Fruit fly (Drosophila melanogaster) whole organism: ENCODE measurements around the gene CG10343.

Experiments
- EcR ChIP-seq, 2 experiments: fragments of >200 bp; optimal IDR thresholded peaks; 2 replicates each; lab custom pipeline; 2017; ENCODE audit warnings: missing biosample characterization in 2 of 2, missing genetic modification characterization in 2 of 2, missing genetic modification reagents in 2 of 2
- psq ChIP-seq: fragments of >200 bp; optimal IDR thresholded peaks from 2 replicates; lab custom pipeline; 2017
- usp ChIP-seq: fragments of >200 bp; optimal IDR thresholded peaks from 2 replicates; lab custom pipeline; 2017; ENCODE audit warnings: missing biosample characterization, missing genetic modification characterization, mixed read lengths

DNA sequence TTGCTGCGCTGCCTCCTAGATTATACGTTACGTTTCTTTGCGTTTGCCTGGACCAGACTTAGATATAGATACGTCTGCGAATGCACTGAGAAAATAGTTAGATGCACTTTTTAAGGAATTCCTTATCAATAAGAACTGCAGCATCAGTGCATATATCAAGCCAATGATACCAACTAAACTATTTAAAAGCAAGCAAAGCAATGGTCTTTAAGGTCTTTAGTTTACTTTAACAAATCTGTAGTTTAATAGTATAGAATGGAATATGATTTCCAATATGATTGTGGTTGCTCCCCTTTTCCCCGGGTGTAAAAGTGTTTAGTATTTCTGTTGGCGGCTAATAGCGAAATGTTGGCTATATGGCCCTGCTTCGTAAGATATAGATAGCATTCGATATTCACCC, 43.4 kb downstream of the CG10343 start:
- TF ChIP-seq EcR (GFP tag; optimal IDR thresholded peaks at IDR 0.05; lab: Kevin White, UChicago): no peak
- no peak for TF ChIP-seq psq (lab: Kevin White, UChicago)
- no peak for TF ChIP-seq usp
